Worm (Caenorhabditis elegans): ENCODE measurements around the gene F23H11.4.

Gene F23H11.4

DNA sequence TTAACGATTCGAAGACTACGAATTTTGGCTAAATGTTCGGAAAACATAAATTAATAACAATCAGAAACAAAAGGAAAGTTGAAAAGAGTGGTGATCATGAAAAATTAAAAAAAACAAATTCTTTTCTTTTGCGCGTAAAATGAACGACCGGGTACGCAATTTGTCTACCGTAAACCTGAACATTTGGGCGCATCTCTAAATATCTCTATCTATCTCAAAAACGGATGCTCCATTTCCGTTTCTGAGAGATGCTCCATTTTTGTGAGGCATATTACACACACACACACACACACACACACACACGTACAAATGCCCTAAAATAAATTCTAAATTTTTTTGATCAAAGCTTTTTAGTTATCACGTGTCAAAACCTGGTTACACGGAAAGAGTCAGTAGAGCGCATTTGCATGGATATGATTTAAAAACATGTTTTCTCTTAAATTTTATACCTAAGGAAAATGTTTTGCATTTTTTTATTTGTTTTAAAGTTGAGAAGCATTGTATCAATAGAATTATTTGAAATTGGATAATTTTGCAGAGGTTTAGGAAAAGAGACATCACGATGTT, 18.3 kb downstream of the F23H11.4 start:
- TF ChIP-seq ztf-6 (GFP tag; IDR thresholded peaks at IDR 0.05) (no peak), lsl-1 (GFP tag; optimal IDR thresholded peaks at IDR 0.05) (peak; percentile 64), efl-1 (GFP tag; optimal IDR thresholded peaks at IDR 0.05) (peak; percentile 10), attf-3 (GFP tag; conservative IDR thresholded peaks at IDR 0.05) (no peak), F57A8.1 (GFP tag; optimal IDR thresholded peaks at IDR 0.05) (no peak), attf-5 (GFP tag; optimal IDR thresholded peaks at IDR 0.05) (peak; percentile 30), nhr-27 (tag; optimal IDR thresholded peaks at IDR 0.05) (no peak), hlh-26 (GFP tag; conservative IDR thresholded peaks at IDR 0.05) (no peak), rpc-1 (optimal IDR thresholded peaks at IDR 0.05) (no peak), rpc-1 (tag; optimal IDR thresholded peaks at IDR 0.05) (no peak), sea-2 (GFP tag; IDR thresholded peaks at IDR 0.05) (no peak), snpc-4 (GFP tag; optimal IDR thresholded peaks at IDR 0.05) (no peak), snpc-4 (tag; optimal IDR thresholded peaks at IDR 0.05) (no peak), cebp-2 (GFP tag; IDR thresholded peaks at IDR 0.05) (no peak), snpc-3.4 (tag; optimal IDR thresholded peaks at IDR 0.05) (no peak), K12H6.12 (tag; optimal IDR thresholded peaks at IDR 0.05) (no peak)

DNA sequence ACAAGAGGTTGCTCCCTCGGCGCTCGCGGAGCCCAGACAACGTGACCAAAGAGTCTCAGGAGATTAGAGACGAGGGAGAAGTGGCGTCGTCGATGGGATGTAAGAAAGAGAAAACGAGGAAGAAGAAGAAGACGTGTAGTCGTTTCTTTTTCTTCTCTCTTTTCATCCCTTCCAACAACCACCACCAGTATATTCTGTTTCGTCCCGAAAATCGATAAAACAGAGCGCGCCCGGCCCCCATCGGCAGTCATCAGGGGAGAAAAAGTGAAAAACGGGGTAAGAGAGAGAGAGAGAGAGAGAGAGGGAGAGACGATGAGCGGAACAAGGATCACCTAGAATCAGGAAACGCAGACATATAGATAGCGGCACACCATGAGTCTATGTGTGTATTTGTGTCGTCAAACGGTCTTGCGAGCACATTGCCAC, 19.5 kb downstream of the F23H11.4 start:
- TF ChIP-seq B0336.3 (GFP tag; IDR thresholded peaks at IDR 0.05) = peak; percentile 38; the same call in 1 of the 2 replicates
- TF ChIP-seq ekl-4 (GFP tag; IDR thresholded peaks at IDR 0.05) = peak; percentile 57; the same call in 1 of the 2 replicates
- no peak for TF ChIP-seq zim-3 (tag; optimal IDR thresholded peaks at IDR 0.05)
- peak; percentile 56 for TF ChIP-seq ztf-26 (tag; optimal IDR thresholded peaks at IDR 0.05)
- no peak for TF ChIP-seq F55B11.4 (tag; optimal IDR thresholded peaks at IDR 0.05; ENCODE audit: borderline replicate concordance, insufficient read depth)
- TF ChIP-seq ceh-40 (GFP tag; IDR thresholded peaks at IDR 0.05) = no peak
- no peak for TF ChIP-seq Y95B8A.8 (GFP tag; IDR thresholded peaks at IDR 0.05)
- no peak for TF ChIP-seq snpc-1.1 (tag; optimal IDR thresholded peaks at IDR 0.05; ENCODE audit: insufficient read depth)
- TF ChIP-seq Y79H2A.3 (GFP tag; conservative IDR thresholded peaks at IDR 0.05) = no peak
- TF ChIP-seq pbrm-1 (GFP tag; IDR thresholded peaks at IDR 0.05) = peak; percentile 41; the same call in 1 of the 2 replicates
- no peak for TF ChIP-seq efl-1 (GFP tag; optimal IDR thresholded peaks at IDR 0.05)
- TF ChIP-seq mel-28 (tag; optimal IDR thresholded peaks at IDR 0.05; ENCODE audit: borderline replicate concordance) = no peak
- TF ChIP-seq K12H6.12 (tag; optimal IDR thresholded peaks at IDR 0.05) = peak; percentile 77
- TF ChIP-seq sdz-38 (tag; optimal IDR thresholded peaks at IDR 0.05) = no peak
- TF ChIP-seq cebp-2 (GFP tag; IDR thresholded peaks at IDR 0.05) = no peak
- 0 out of 2 replicates have a peak, but pooled peaks have one; percentile 53 for TF ChIP-seq nfyb-1 (GFP tag; IDR thresholded peaks at IDR 0.05)
- TF ChIP-seq hmg-20 (GFP tag; IDR thresholded peaks at IDR 0.05) = no peak
- no peak for TF ChIP-seq ccch-3 (GFP tag; optimal IDR thresholded peaks at IDR 0.05)
- TF ChIP-seq ztf-28 (GFP tag; IDR thresholded peaks at IDR 0.05) = no peak
- peak; percentile 41 for TF ChIP-seq snpc-4 (GFP tag; optimal IDR thresholded peaks at IDR 0.05)
- TF ChIP-seq snpc-4 (tag; optimal IDR thresholded peaks at IDR 0.05) = peak in 2 of 4 experiments; percentile 34 to 43
- peak; percentile 80 for TF ChIP-seq ceh-27 (GFP tag; optimal IDR thresholded peaks at IDR 0.05)
- peak; percentile 9 for TF ChIP-seq nhr-90 (tag; optimal IDR thresholded peaks at IDR 0.05)
- TF ChIP-seq rpc-1 (optimal IDR thresholded peaks at IDR 0.05) = no peak
- no peak for TF ChIP-seq rpc-1 (tag; optimal IDR thresholded peaks at IDR 0.05)
- TF ChIP-seq zfh-2 (GFP tag; conservative IDR thresholded peaks at IDR 0.05) = peak; percentile 93
- no peak for TF ChIP-seq repo-1 (tag; optimal IDR thresholded peaks at IDR 0.05)
- TF ChIP-seq madf-6 (GFP tag; IDR thresholded peaks at IDR 0.05) = no peak
- TF ChIP-seq lin-54 (GFP tag; optimal IDR thresholded peaks at IDR 0.05) = peak; percentile 18
- no peak for TF ChIP-seq bed-1 (GFP tag; IDR thresholded peaks at IDR 0.05)
- TF ChIP-seq dpff-1 (tag; optimal IDR thresholded peaks at IDR 0.05) = no peak
- TF ChIP-seq attf-3 (GFP tag; conservative IDR thresholded peaks at IDR 0.05) = 0 out of 2 replicates have a peak, but pooled peaks have one; percentile 26
- TF ChIP-seq him-1 (tag; optimal IDR thresholded peaks at IDR 0.05) = no peak
- TF ChIP-seq egl-18 (GFP tag; IDR thresholded peaks at IDR 0.05) = no peak
- no peak for TF ChIP-seq F33H1.4 (GFP tag; IDR thresholded peaks at IDR 0.05)
- TF ChIP-seq lir-1 (GFP tag; conservative IDR thresholded peaks at IDR 0.05) = no peak
- TF ChIP-seq attf-5 (GFP tag; optimal IDR thresholded peaks at IDR 0.05) = peak; percentile 83
- no peak for TF ChIP-seq hrde-1 (tag; optimal IDR thresholded peaks at IDR 0.05; ENCODE audit: borderline replicate concordance)
- TF ChIP-seq pha-4 (tag; optimal IDR thresholded peaks at IDR 0.05) = no peak
